Fruit fly (Drosophila melanogaster) S2 (cell line): ENCODE results near the gene to.

Experiments
- CG8478 ChIP-seq: fragments of >200 bp; optimal IDR thresholded peaks from 2 replicates; lab custom pipeline; 2018
- CTCF ChIP-seq, 2 experiments: fragments of >200 bp; optimal IDR thresholded peaks; 2 replicates each; lab custom pipeline; 2018

DNA sequence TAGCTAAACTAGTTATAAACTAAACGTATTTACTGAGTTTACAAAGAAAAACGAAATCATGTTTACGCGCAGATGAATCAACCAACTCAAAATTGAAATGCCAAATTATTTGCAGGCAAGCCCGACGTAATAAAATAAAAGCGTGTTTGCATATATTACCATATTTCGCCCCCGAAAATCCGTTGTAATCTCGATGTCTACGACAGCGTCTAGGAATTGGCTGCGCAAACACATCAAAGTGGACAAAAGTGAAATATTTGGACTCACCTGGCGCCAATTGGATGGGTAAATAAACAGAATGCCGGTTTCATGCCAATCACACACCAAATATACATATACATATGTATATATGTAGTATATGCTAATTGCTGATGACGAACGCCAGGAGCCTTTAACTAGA lies 3.9 kb upstream of the to start:
- TF ChIP-seq CG8478 (lab: Kevin White, UChicago) (no peak), CTCF (optimal IDR thresholded peaks at IDR 0.05; lab: Kevin White, UChicago) (no peak)
